Worm (Caenorhabditis elegans): ENCODE data around the gene tbc-2.
A peak's percentile ranks its signal among the peaks of the same experiment; 100 is the strongest.

ce11 chrII:5790313-5790773 is 36.9 kb downstream of the tbc-2 start, which contains the start of gene lect-2:
- no peak for TF ChIP-seq aha-1 (tag; optimal IDR thresholded peaks at IDR 0.05)
- no peak for TF ChIP-seq nhr-77 (tag; optimal IDR thresholded peaks at IDR 0.05)
- TF ChIP-seq ceh-82 (tag; optimal IDR thresholded peaks at IDR 0.05), result no peak
- TF ChIP-seq rnt-1 (tag; optimal IDR thresholded peaks at IDR 0.05), result peak; percentile 36
- TF ChIP-seq nhr-12 (tag; optimal IDR thresholded peaks at IDR 0.05), result no peak
- no peak for TF ChIP-seq nhr-76 (tag; optimal IDR thresholded peaks at IDR 0.05)
